Worm (Caenorhabditis elegans): ENCODE data around the gene mltn-1.

DNA sequence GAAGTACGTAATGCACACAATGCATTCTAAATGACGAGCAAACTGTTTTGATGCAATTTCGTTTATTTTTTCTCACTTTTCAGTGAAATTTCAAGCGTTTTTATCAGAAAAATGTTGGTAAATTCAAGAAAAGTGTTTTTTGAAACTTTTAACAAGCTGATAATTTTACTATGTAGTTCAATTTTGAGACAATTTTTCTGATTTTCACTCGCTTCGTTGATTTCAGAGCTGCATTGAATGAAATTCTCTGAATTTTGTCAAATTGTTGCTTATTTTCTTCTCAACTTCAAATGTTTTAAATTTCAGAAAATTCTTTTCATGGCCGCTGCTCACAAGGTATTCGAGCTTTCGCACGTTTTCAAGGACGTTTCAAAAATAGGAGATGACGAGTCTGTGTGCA, 22.3 kb downstream of the mltn-1 start, which contains the start of gene bath-45:
- no peak for TF ChIP-seq nhr-237 (tag; optimal IDR thresholded peaks at IDR 0.05)
- no peak for TF ChIP-seq pqm-1 (tag; optimal IDR thresholded peaks at IDR 0.05)
- TF ChIP-seq nhr-28 (tag; optimal IDR thresholded peaks at IDR 0.05) = no peak
- no peak for TF ChIP-seq egl-5 (tag; optimal IDR thresholded peaks at IDR 0.05)
- no peak for TF ChIP-seq snpc-4 (tag; optimal IDR thresholded peaks at IDR 0.05)
- TF ChIP-seq ZK546.5 (tag; optimal IDR thresholded peaks at IDR 0.05) = no peak
- TF ChIP-seq pha-4 (tag; optimal IDR thresholded peaks at IDR 0.05) = no peak

Measured in whole organism, L3 larva.